Fruit fly (Drosophila melanogaster) Kc167 (cell line): ENCODE measurements around the gene CG45218.

Source experiments
- Myc ChIP-seq: fragments of >200 bp; optimal IDR thresholded peaks from 2 replicates; lab custom pipeline; 2017; ENCODE audit warnings: missing external identifiers
- h ChIP-seq: fragments of >200 bp; optimal IDR thresholded peaks from 3 replicates; lab custom pipeline; 2018; ENCODE audit warnings: missing external identifiers
- insv ChIP-seq: fragments of >200 bp; optimal IDR thresholded peaks from 3 replicates; lab custom pipeline; 2018; ENCODE audit warnings: missing external identifiers
- psq ChIP-seq: fragments of >200 bp; optimal IDR thresholded peaks from 2 replicates; lab custom pipeline; 2017; ENCODE audit warnings: missing external identifiers
- ttk ChIP-seq: sonication (Bioruptor generic); optimal IDR thresholded peaks from 2 replicates; lab custom pipeline; 2017; ENCODE audit warnings: missing external identifiers

DNA sequence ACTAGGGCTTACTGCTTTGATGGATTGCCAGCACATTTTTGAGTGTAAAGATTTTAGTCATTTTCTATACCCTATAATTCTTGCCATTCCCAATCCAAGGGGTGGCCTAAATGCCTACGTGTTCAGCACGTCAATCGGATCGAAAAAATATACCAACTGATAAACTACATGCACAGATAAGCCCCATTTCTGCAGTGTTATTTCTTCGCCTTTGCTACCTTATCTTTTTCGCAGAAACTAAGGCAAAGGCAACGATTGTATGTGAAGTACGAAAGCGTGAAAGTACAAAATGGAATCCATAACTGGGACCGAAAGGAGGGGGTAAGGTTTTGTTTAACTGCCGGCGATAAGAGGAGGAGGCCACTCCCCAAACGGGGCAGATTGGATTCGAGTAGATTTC lies 7.3 kb upstream of the CG45218 start:
- TF ChIP-seq psq (no peak), ttk (no peak), insv (lab: Kevin White, UChicago) (no peak), h (no peak), Myc (lab: Kevin White, UChicago) (no peak)
